Fruit fly (Drosophila melanogaster): ENCODE measurements around the gene CG14820.

The CG14820 gene

dm6 chr3L:6979387-6980249 lies 46.9 kb downstream of the CG14820 start, which contains the start of gene Galphai:
TSS of gene Galphai (minus strand) at chr3L:6980044.
- TF ChIP-seq ttk (optimal IDR thresholded peaks at IDR 0.05) = no peak

dm6 chr3L:6980553-6980952 lies 47.8 kb downstream of the CG14820 start:
- no peak for TF ChIP-seq Myc (optimal IDR thresholded peaks at IDR 0.05)
- TF ChIP-seq insv (optimal IDR thresholded peaks at IDR 0.05) = no peak
- TF ChIP-seq h (optimal IDR thresholded peaks at IDR 0.05) = no peak
- TF ChIP-seq psq (optimal IDR thresholded peaks at IDR 0.05) = no peak
- TF ChIP-seq Sin3A (optimal IDR thresholded peaks at IDR 0.05) = no peak

- TF ChIP-seq insv (optimal IDR thresholded peaks at IDR 0.05) (no peak), Myc (optimal IDR thresholded peaks at IDR 0.05) (no peak), ttk (optimal IDR thresholded peaks at IDR 0.05) (no peak), h (optimal IDR thresholded peaks at IDR 0.05) (no peak), psq (optimal IDR thresholded peaks at IDR 0.05) (no peak), Sin3A (optimal IDR thresholded peaks at IDR 0.05) (no peak)
These were observed 48.5 kb downstream of the CG14820 start for dm6 chr3L:6981109-6981741.

dm6 chr3L:6981823-6982222 lies 49.1 kb downstream of the CG14820 start:
- no peak for TF ChIP-seq Sin3A (optimal IDR thresholded peaks at IDR 0.05)

Measured in Kc167 (cell line).